Fruit fly (Drosophila melanogaster): ENCODE results near the gene wgn.

DNA sequence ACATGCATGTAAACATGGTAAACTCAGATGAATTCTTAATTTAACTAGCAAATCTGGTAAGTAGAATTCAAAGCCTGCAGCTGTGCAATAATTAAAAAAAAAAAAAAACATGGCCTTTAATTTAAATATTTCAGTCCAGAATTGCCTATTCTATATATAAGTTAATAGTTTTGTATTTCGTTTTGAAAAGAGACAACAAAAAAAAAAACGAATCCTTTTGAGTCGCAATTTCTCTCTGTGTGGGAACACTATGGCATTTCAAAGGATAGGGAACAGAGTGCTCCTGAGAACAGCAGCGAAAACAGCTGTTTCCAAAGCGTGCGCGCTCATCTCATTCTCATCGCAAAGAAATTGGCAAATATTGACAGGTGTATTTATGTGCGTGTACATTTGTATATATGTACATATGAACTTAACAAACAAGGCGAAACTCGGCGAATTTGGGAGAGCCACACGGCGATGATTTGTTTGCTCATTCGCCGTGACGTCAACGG lies 11.1 kb upstream of the wgn start:
- TF ChIP-seq BEAF-32 (GFP tag; optimal IDR thresholded peaks at IDR 0.05) (no peak), ro (GFP tag; IDR thresholded peaks at IDR 0.05) (no peak), sqz (GFP tag; optimal IDR thresholded peaks at IDR 0.05) (no peak), CG4730 (GFP tag; IDR thresholded peaks at IDR 0.05) (peak; percentile 37; the same call in 1 of the 2 replicates), CG2202 (tag; optimal IDR thresholded peaks at IDR 0.05) (peak; percentile 23)
